Fruit fly (Drosophila melanogaster) whole organism, embryonic: ENCODE data around the gene CG9630.

ENCODE experiments used
- Adf1 ChIP-seq: fragments of 200-800 bp; sonication (Bioruptor generic); IDR thresholded peaks from 2 replicates; pipeline ENCODE4 v1.3.6; 2022; ENCODE audit warnings: missing biosample characterization, missing genetic modification characterization
- BEAF-32 ChIP-seq: fragments of 200-800 bp; sonication (Bioruptor generic); optimal IDR thresholded peaks from 3 replicates; lab custom pipeline; 2017; ENCODE audit warnings: missing biosample characterization, missing genetic modification characterization, mild to moderate bottlenecking, moderate library complexity, missing genetic modification reagents
- Bdp1 ChIP-seq: fragments of 200-800 bp; sonication (Bioruptor generic); optimal IDR thresholded peaks from 3 replicates; lab custom pipeline; 2016; ENCODE audit warnings: missing biosample characterization, missing genetic modification characterization
- Bgb ChIP-seq: fragments of 200-800 bp; sonication (Bioruptor generic); IDR thresholded peaks from 2 replicates; pipeline ENCODE4 v1.3.6; 2022; ENCODE audit warnings: missing biosample characterization, missing genetic modification characterization; ENCODE audit not compliant: partially characterized antibody
- CG11398 ChIP-seq: fragments of 200-800 bp; sonication (Bioruptor generic); optimal IDR thresholded peaks from 2 replicates; lab custom pipeline; 2016; ENCODE audit warnings: missing biosample characterization, missing genetic modification characterization
- CG14965 ChIP-seq: fragments of 200-800 bp; sonication (Bioruptor generic); optimal IDR thresholded peaks from 2 replicates; lab custom pipeline; 2016; ENCODE audit warnings: missing biosample characterization, missing genetic modification characterization, borderline replicate concordance
- CG1647 ChIP-seq: fragments of 200-800 bp; sonication (Bioruptor generic); optimal IDR thresholded peaks from 3 replicates; lab custom pipeline; 2016; ENCODE audit warnings: missing biosample characterization, missing genetic modification characterization
- CG17186 ChIP-seq: fragments of 200-800 bp; sonication (Bioruptor generic); optimal IDR thresholded peaks from 3 replicates; lab custom pipeline; 2017; ENCODE audit warnings: missing biosample characterization, missing genetic modification reagents, missing genetic modification characterization
- CG18262 ChIP-seq: fragments of 200-800 bp; optimal IDR thresholded peaks from 3 replicates; lab custom pipeline; 2019; ENCODE audit warnings: missing biosample characterization, mild to moderate bottlenecking, missing genetic modification characterization, moderate library complexity
- CG2889 ChIP-seq: fragments of 200-800 bp; sonication (Bioruptor generic); IDR thresholded peaks from 3 replicates; pipeline ENCODE4 v1.3.6; 2022; ENCODE audit warnings: missing biosample characterization, missing genetic modification characterization
- CG31388 ChIP-seq: fragments of 200-800 bp; sonication (Bioruptor generic); optimal IDR thresholded peaks from 2 replicates; lab custom pipeline; 2016; ENCODE audit warnings: missing biosample characterization, missing genetic modification characterization
- CG4707 ChIP-seq: fragments of 200-800 bp; sonication (Bioruptor generic); optimal IDR thresholded peaks from 2 replicates; lab custom pipeline; 2018; ENCODE audit warnings: missing biosample characterization, mild to moderate bottlenecking, missing genetic modification characterization, moderate library complexity
- CG5245 ChIP-seq: fragments of 200-800 bp; sonication (Bioruptor generic); optimal IDR thresholded peaks from 3 replicates; lab custom pipeline; 2016; ENCODE audit warnings: missing biosample characterization, missing genetic modification characterization
- CG6272 ChIP-seq: fragments of 200-800 bp; sonication (Bioruptor generic); IDR thresholded peaks from 2 replicates; pipeline ENCODE4 v1.3.6; 2022; ENCODE audit warnings: missing biosample characterization, missing genetic modification characterization
- CG7271 ChIP-seq: fragments of 200-800 bp; sonication (Bioruptor generic); optimal IDR thresholded peaks from 2 replicates; lab custom pipeline; 2018; ENCODE audit warnings: missing biosample characterization, mild to moderate bottlenecking, missing genetic modification characterization, moderate library complexity
- CG8359 ChIP-seq: fragments of 200-800 bp; sonication (Bioruptor generic); optimal IDR thresholded peaks from 2 replicates; lab custom pipeline; 2017; ENCODE audit warnings: missing biosample characterization, mild to moderate bottlenecking, missing genetic modification characterization, borderline replicate concordance
- CG8924 ChIP-seq: fragments of 200-800 bp; optimal IDR thresholded peaks from 3 replicates; lab custom pipeline; 2019; ENCODE audit warnings: missing biosample characterization, mild to moderate bottlenecking, missing genetic modification characterization, moderate library complexity
- Deaf1 ChIP-seq: fragments of 200-800 bp; optimal IDR thresholded peaks from 3 replicates; lab custom pipeline; 2019; ENCODE audit warnings: missing biosample characterization, mild to moderate bottlenecking, missing genetic modification characterization, moderate library complexity
- Doc3 ChIP-seq: fragments of 200-800 bp; sonication (Bioruptor generic); IDR thresholded peaks from 3 replicates; pipeline ENCODE4 v1.3.6; 2022; ENCODE audit warnings: missing biosample characterization, missing genetic modification characterization; ENCODE audit not compliant: partially characterized antibody
- Dref ChIP-seq: fragments of 200-800 bp; sonication (Bioruptor generic); IDR thresholded peaks from 2 replicates; pipeline ENCODE4 v1.3.6; 2022; ENCODE audit warnings: missing biosample characterization, missing genetic modification characterization
- Ets97D ChIP-seq: fragments of 200-800 bp; sonication (Bioruptor generic); optimal IDR thresholded peaks from 3 replicates; lab custom pipeline; 2016; ENCODE audit warnings: missing biosample characterization, missing genetic modification characterization
- HLH4C ChIP-seq: fragments of 200-800 bp; sonication (Bioruptor generic); IDR thresholded peaks from 3 replicates; pipeline ENCODE4 v1.3.6; 2022; ENCODE audit warnings: missing biosample characterization, missing genetic modification characterization; ENCODE audit not compliant: partially characterized antibody
- HLHmδ ChIP-seq: fragments of 200-800 bp; sonication (Bioruptor generic); optimal IDR thresholded peaks from 2 replicates; lab custom pipeline; 2018; ENCODE audit warnings: missing biosample characterization, mild to moderate bottlenecking, missing genetic modification characterization, moderate library complexity
- Hand ChIP-seq: fragments of 200-800 bp; sonication (Bioruptor generic); optimal IDR thresholded peaks from 2 replicates; lab custom pipeline; 2017; ENCODE audit warnings: mild to moderate bottlenecking, missing biosample characterization, missing genetic modification reagents, missing genetic modification characterization
- Hmx ChIP-seq: fragments of 200-800 bp; sonication (Bioruptor generic); optimal IDR thresholded peaks from 2 replicates; lab custom pipeline; 2016; ENCODE audit warnings: missing biosample characterization, missing genetic modification characterization
- Hr3 ChIP-seq: fragments of 200-800 bp; sonication (Bioruptor generic); optimal IDR thresholded peaks from 3 replicates; lab custom pipeline; 2016; ENCODE audit warnings: missing biosample characterization, missing genetic modification characterization
- Hr51 ChIP-seq, 2 experiments: fragments of 200-800 bp; sonication (Bioruptor generic); optimal IDR thresholded peaks; 2 replicates in 1 of 2; 3 replicates in 1 of 2; lab custom pipeline; 2016 to 2018; ENCODE audit warnings: missing biosample characterization in 2 of 2, missing genetic modification characterization in 2 of 2, mild to moderate bottlenecking in 1 of 2, moderate library complexity in 1 of 2
- Lpt ChIP-seq: fragments of >200 bp; optimal IDR thresholded peaks from 2 replicates; lab custom pipeline; 2018; ENCODE audit warnings: missing biosample characterization, missing genetic modification characterization
- Mad ChIP-seq: fragments of 200-800 bp; sonication (Bioruptor generic); optimal IDR thresholded peaks from 2 replicates; lab custom pipeline; 2016; ENCODE audit warnings: missing biosample characterization, missing genetic modification characterization
- Med ChIP-seq: fragments of 200-800 bp; sonication (Bioruptor generic); peaks from one replicate; lab custom pipeline; 2016; ENCODE audit warnings: missing biosample characterization, missing genetic modification characterization, mild to moderate bottlenecking, inconsistent platforms, moderate library complexity
- NK7.1 ChIP-seq: fragments of 200-800 bp; sonication (Bioruptor generic); optimal IDR thresholded peaks from 3 replicates; lab custom pipeline; 2016; ENCODE audit warnings: missing biosample characterization, missing genetic modification characterization
- Sry-β ChIP-seq: fragments of 200-800 bp; sonication (Bioruptor generic); optimal IDR thresholded peaks from 2 replicates; lab custom pipeline; 2018; ENCODE audit warnings: missing biosample characterization, mild to moderate bottlenecking, missing genetic modification characterization, moderate library complexity
- Usf ChIP-seq: fragments of 200-800 bp; sonication (Bioruptor generic); optimal IDR thresholded peaks from 2 replicates; lab custom pipeline; 2017; ENCODE audit warnings: missing genotype, missing biosample characterization, missing genetic modification characterization
- YL-1 ChIP-seq: fragments of 200-800 bp; sonication (Bioruptor generic); optimal IDR thresholded peaks from 3 replicates; lab custom pipeline; 2017; ENCODE audit warnings: missing biosample characterization, mild to moderate bottlenecking, missing genetic modification characterization
- ab ChIP-seq: fragments of 200-800 bp; sonication (Bioruptor generic); optimal IDR thresholded peaks from 2 replicates; lab custom pipeline; 2016; ENCODE audit warnings: missing biosample characterization, missing genetic modification characterization
- bbx ChIP-seq: fragments of 200-800 bp; sonication (Bioruptor generic); IDR thresholded peaks from 2 replicates; pipeline ENCODE4 v1.3.6; 2022; ENCODE audit warnings: missing biosample characterization, missing genetic modification characterization; ENCODE audit not compliant: partially characterized antibody
- bigmax ChIP-seq: fragments of 200-800 bp; sonication (Bioruptor generic); optimal IDR thresholded peaks from 2 replicates; lab custom pipeline; 2018; ENCODE audit warnings: missing biosample characterization, mild to moderate bottlenecking, missing genetic modification characterization
- cas ChIP-seq: fragments of 200-800 bp; sonication (Bioruptor generic); IDR thresholded peaks from 2 replicates; pipeline ENCODE4 v1.3.6; 2022; ENCODE audit warnings: missing biosample characterization, missing genetic modification characterization
- chinmo ChIP-seq: fragments of 200-800 bp; sonication (Bioruptor generic); IDR thresholded peaks from 4 replicates; pipeline ENCODE4 v1.3.6; 2022; ENCODE audit warnings: missing biosample characterization, missing genetic modification characterization; ENCODE audit not compliant: partially characterized antibody
- corto ChIP-seq: fragments of 200-800 bp; sonication (Bioruptor generic); optimal IDR thresholded peaks from 2 replicates; lab custom pipeline; 2016; ENCODE audit warnings: missing biosample characterization, mild to moderate bottlenecking, missing genetic modification characterization, moderate library complexity
- emc ChIP-seq: fragments of 200-800 bp; sonication (Bioruptor generic); optimal IDR thresholded peaks from 2 replicates; lab custom pipeline; 2016; ENCODE audit warnings: missing biosample characterization, missing genetic modification characterization
- knrl ChIP-seq: fragments of 200-800 bp; sonication (Bioruptor generic); IDR thresholded peaks from 3 replicates; pipeline ENCODE4 v1.3.6; 2022; ENCODE audit warnings: missing biosample characterization, missing genetic modification characterization; ENCODE audit not compliant: partially characterized antibody
- lola ChIP-seq, 3 experiments: fragments of >200 bp in 2 of 3; fragments of 200-800 bp in 1 of 3; sonication (Bioruptor generic) in 1 of 3; optimal IDR thresholded peaks; 2 replicates each; lab custom pipeline; 2017 to 2019; ENCODE audit warnings: missing biosample characterization in 3 of 3, missing genetic modification characterization in 3 of 3, mild to moderate bottlenecking in 1 of 3, moderate library complexity in 1 of 3
- nmo ChIP-seq: fragments of 200-800 bp; sonication (Bioruptor generic); optimal IDR thresholded peaks from 2 replicates; lab custom pipeline; 2018; ENCODE audit warnings: missing biosample characterization, mild to moderate bottlenecking, missing genetic modification characterization, moderate library complexity
- phol ChIP-seq: fragments of 200-800 bp; sonication (Bioruptor generic); optimal IDR thresholded peaks from 3 replicates; lab custom pipeline; 2018; ENCODE audit warnings: missing biosample characterization, mild to moderate bottlenecking, missing genetic modification characterization, moderate library complexity
- schlank ChIP-seq: fragments of 200-800 bp; sonication (Bioruptor generic); optimal IDR thresholded peaks from 2 replicates; lab custom pipeline; 2018; ENCODE audit warnings: missing biosample characterization, mild to moderate bottlenecking, missing genetic modification characterization
- sima ChIP-seq: fragments of 200-800 bp; sonication (Bioruptor generic); optimal IDR thresholded peaks from 2 replicates; lab custom pipeline; 2016; ENCODE audit warnings: missing biosample characterization, missing genetic modification characterization
- tll ChIP-seq, 2 experiments: fragments of 200-800 bp in 1 of 2; fragments of >200 bp in 1 of 2; sonication (Bioruptor generic) in 1 of 2; optimal IDR thresholded peaks; 2 replicates each; lab custom pipeline; 2017 to 2019; ENCODE audit warnings: missing biosample characterization in 2 of 2, missing genetic modification characterization in 2 of 2, mild to moderate bottlenecking in 1 of 2, moderate library complexity in 1 of 2
- zen2 ChIP-seq: fragments of 200-800 bp; sonication (Bioruptor generic); IDR thresholded peaks from 3 replicates; pipeline ENCODE4 v1.3.6; 2022; ENCODE audit warnings: missing biosample characterization, missing genetic modification characterization; ENCODE audit not compliant: partially characterized antibody

CG9630 gene

DNA sequence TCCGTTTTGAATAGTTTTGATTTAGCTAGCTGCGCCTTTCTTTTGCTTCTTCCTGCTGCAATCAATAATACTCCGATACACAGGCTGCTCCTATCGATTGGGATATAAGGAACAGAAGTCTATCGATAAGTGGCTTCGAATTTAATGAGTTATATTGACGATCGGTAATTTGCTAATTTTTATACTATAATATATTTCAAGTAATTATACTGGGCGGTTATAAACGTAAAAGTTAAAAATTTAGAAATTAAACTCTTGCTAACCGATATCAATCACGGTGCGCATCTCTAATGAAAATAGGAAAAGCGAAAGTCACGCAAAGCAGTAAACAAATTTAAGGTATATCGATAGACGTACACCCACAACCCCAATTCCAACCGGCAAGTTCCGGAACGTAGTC, 26.0 kb downstream of the CG9630 start, which contains the start of the genes CG9636, CG18749 and CG33722 (continued):
- peak; percentile 53 for TF ChIP-seq Ets97D (GFP tag; lab: Kevin White, UChicago)
- TF ChIP-seq CG31388 (GFP tag; lab: Kevin White, UChicago) = no peak
- no peak for TF ChIP-seq Lpt (GFP tag; lab: Kevin White, UChicago)
- peak; percentile 37 for TF ChIP-seq Deaf1
- TF ChIP-seq HLHmδ (GFP tag; lab: Kevin White, UChicago) = no peak
- TF ChIP-seq nmo (GFP tag; lab: Kevin White, UChicago) = peak; percentile 81
- TF ChIP-seq Hr51 (GFP tag; optimal IDR thresholded peaks at IDR 0.05; lab: Kevin White, UChicago) = peak; percentile 67 to 80
- TF ChIP-seq sima = no peak
- TF ChIP-seq CG2889 (GFP tag; lab: Robert Waterston, UW) = no peak
- peak; percentile 73 for TF ChIP-seq phol (tag; lab: Kevin White, UChicago)
- TF ChIP-seq Bgb (GFP tag; lab: Robert Waterston, UW) = peak; percentile 93
- TF ChIP-seq schlank (tag; lab: Kevin White, UChicago) = no peak
- peak; percentile 99 for TF ChIP-seq HLH4C
- peak; percentile 45 for TF ChIP-seq CG5245
- TF ChIP-seq cas (GFP tag; lab: Robert Waterston, UW) = no peak
- TF ChIP-seq Hmx (GFP tag; lab: Kevin White, UChicago) = no peak
- no peak for TF ChIP-seq CG1647 (GFP tag; lab: Kevin White, UChicago)
- TF ChIP-seq CG4707 (GFP tag; lab: Kevin White, UChicago) = no peak
- TF ChIP-seq bbx = peak; percentile 89
- peak; percentile 90 for TF ChIP-seq YL-1 (GFP tag; lab: Kevin White, UChicago)
- no peak for TF ChIP-seq ab (GFP tag; lab: Kevin White, UChicago)
- peak; percentile 41 for TF ChIP-seq Hand (GFP tag; lab: Kevin White, UChicago)
- TF ChIP-seq Doc3 (GFP tag; lab: Robert Waterston, UW) = peak; percentile 98
- TF ChIP-seq Med = peak; percentile 84
- peak; percentile 64 for TF ChIP-seq Hr3 (GFP tag; lab: Kevin White, UChicago)
- TF ChIP-seq Bdp1 (GFP tag; lab: Kevin White, UChicago) = peak; percentile 20
- peak; percentile 61 for TF ChIP-seq CG7271
- TF ChIP-seq emc = no peak
- TF ChIP-seq zen2 (GFP tag; lab: Robert Waterston, UW) = peak; percentile 92
- no peak for TF ChIP-seq Usf (GFP tag; lab: Kevin White, UChicago)
- peak; percentile 94 for TF ChIP-seq knrl (GFP tag; lab: Robert Waterston, UW)
- TF ChIP-seq chinmo = peak; percentile 91; the same call in 3 of the 4 replicates
- TF ChIP-seq corto (GFP tag; lab: Kevin White, UChicago) = peak; percentile 81
- TF ChIP-seq Sry-β (GFP tag; lab: Kevin White, UChicago) = peak; percentile 77
- TF ChIP-seq lola (GFP tag; optimal IDR thresholded peaks at IDR 0.05; lab: Kevin White, UChicago) = peak in 1 of 3 experiments; percentile 71
- TF ChIP-seq Mad = peak; percentile 59
- TF ChIP-seq tll (GFP tag; optimal IDR thresholded peaks at IDR 0.05; lab: Kevin White, UChicago) = peak in 1 of 2 experiments; percentile 80
- peak; percentile 76 for TF ChIP-seq CG18262 (tag; lab: Kevin White, UChicago)
- TF ChIP-seq NK7.1 (GFP tag; lab: Kevin White, UChicago) = no peak
- no peak for TF ChIP-seq CG8359 (GFP tag; lab: Kevin White, UChicago)
- TF ChIP-seq bigmax (GFP tag; lab: Kevin White, UChicago) = no peak
- TF ChIP-seq CG17186 (GFP tag; lab: Kevin White, UChicago) = peak; percentile 50
- peak; percentile 66 for TF ChIP-seq CG6272 (GFP tag; lab: Robert Waterston, UW)
- peak; percentile 94 for TF ChIP-seq BEAF-32 (GFP tag; lab: Kevin White, UChicago)
- peak; percentile 30 for TF ChIP-seq Adf1
- peak; percentile 72 for TF ChIP-seq CG8924 (tag; lab: Kevin White, UChicago)
- no peak for TF ChIP-seq CG11398 (GFP tag; lab: Kevin White, UChicago)
- TF ChIP-seq CG14965 (GFP tag; lab: Kevin White, UChicago) = no peak
- peak; percentile 78 for TF ChIP-seq Dref
